Worm (Caenorhabditis elegans) whole organism, young adult: ENCODE data around the gene cdka-1.

Experiments
- B0336.3 ChIP-seq: fragments of 200-800 bp; sonication (Bioruptor generic); IDR thresholded peaks from 2 replicates; pipeline ENCODE4 v1.3.6; 2022; ENCODE audit warnings: missing genetic modification characterization, missing compliant biosample characterization
- F37B4.10 ChIP-seq: fragments of 200-800 bp; sonication (Bioruptor generic); IDR thresholded peaks from 2 replicates; pipeline ENCODE4 v1.3.6; 2022; ENCODE audit warnings: missing genetic modification characterization, missing compliant biosample characterization
- ama-1 ChIP-seq, 3 experiments: fragments of 150-350 bp in 1 of 3; sonication (generic microtip) in 2 of 3; optimal IDR thresholded peaks; 2 replicates each; lab custom pipeline; 2014 to 2018; ENCODE audit warnings: missing biosample characterization in 2 of 3, missing genetic modification characterization in 2 of 3, missing genetic modification reagents in 2 of 3
- dpff-1 ChIP-seq: sonication (generic microtip); optimal IDR thresholded peaks from 2 replicates; lab custom pipeline; 2017; ENCODE audit warnings: mild to moderate bottlenecking, missing genetic modification characterization, missing compliant biosample characterization
- lsl-1 ChIP-seq: fragments of 200-800 bp; sonication (Bioruptor generic); optimal IDR thresholded peaks from 2 replicates; lab custom pipeline; 2018; ENCODE audit warnings: mild to moderate bottlenecking, missing genetic modification characterization, moderate library complexity, missing compliant biosample characterization
- xnd-1 ChIP-seq: sonication (generic microtip); optimal IDR thresholded peaks from 2 replicates; lab custom pipeline; 2016; ENCODE audit warnings: missing genotype, missing genetic modification reagents, missing genetic modification characterization, missing compliant biosample characterization

- TF ChIP-seq B0336.3 (GFP tag; lab: Robert Waterston, UW) (no peak), ama-1 (optimal IDR thresholded peaks at IDR 0.05; lab: Kevin White, UChicago) (no peak), ama-1 (GFP tag; optimal IDR thresholded peaks at IDR 0.05; lab: Kevin White, UChicago) (no peak), lsl-1 (GFP tag; lab: Kevin White, UChicago) (no peak), xnd-1 (no peak), dpff-1 (tag; lab: Kevin White, UChicago) (no peak), F37B4.10 (GFP tag; lab: Robert Waterston, UW) (no peak)
Observed at ce11 chrIII:4616071-4616571, 42.5 kb upstream of the cdka-1 start, which contains the start of gene lips-3.
